Worm (Caenorhabditis elegans): Measurements from ENCODE around the gene glb-25.

DNA sequence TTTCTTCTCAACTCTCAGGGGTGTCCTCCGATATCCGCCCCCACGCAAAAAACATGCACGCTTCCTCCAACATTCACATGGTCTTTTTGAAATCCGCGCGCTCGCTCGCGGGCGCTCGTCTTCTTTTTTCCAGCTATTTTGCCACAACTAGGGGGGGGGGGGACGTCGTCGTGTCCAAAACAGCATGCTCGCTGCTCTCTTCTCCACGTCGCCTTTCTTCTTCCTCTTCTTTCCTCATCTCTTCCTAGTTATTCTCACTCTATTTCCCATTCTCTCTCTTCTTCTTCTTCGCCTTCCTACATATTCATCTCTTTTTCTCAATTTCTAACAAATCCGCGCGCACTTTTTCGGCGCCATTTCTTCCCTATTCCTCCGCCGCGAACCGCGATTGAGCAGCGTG lies 5.4 kb downstream of the glb-25 start:
- TF ChIP-seq him-1 (tag; optimal IDR thresholded peaks at IDR 0.05), result peak; percentile 48
- TF ChIP-seq dao-5 (tag; optimal IDR thresholded peaks at IDR 0.05), result no peak

Measured in whole organism, L4/young adult.